Fruit fly (Drosophila melanogaster) whole organism, wandering third instar larva: ENCODE measurements around the gene CG14074.

ENCODE experiments used
- Hr83 ChIP-seq: fragments of 200-300 bp; sonication (Bioruptor generic); optimal IDR thresholded peaks from 2 replicates; lab custom pipeline; 2016; ENCODE audit warnings: missing biosample characterization, mild to moderate bottlenecking, missing genetic modification characterization, moderate library complexity; ENCODE audit not compliant: poor library complexity, severe bottlenecking
- Myc ChIP-seq: fragments of >200 bp; optimal IDR thresholded peaks from 2 replicates; lab custom pipeline; 2017
- N ChIP-seq: fragments of >200 bp; optimal IDR thresholded peaks from 2 replicates; lab custom pipeline; 2018; ENCODE audit warnings: missing biosample characterization, missing external identifiers, missing genetic modification characterization
- Vsx2 ChIP-seq: fragments of 200-300, 225-300 bp; sonication (Bioruptor generic); optimal IDR thresholded peaks from 2 replicates; lab custom pipeline; 2018; ENCODE audit warnings: missing biosample characterization, missing genetic modification characterization; ENCODE audit not compliant: partially characterized antibody
- ey ChIP-seq: fragments of 200-800 bp; sonication (Bioruptor generic); optimal IDR thresholded peaks from 2 replicates; lab custom pipeline; 2016; ENCODE audit warnings: missing biosample characterization, missing genetic modification characterization
- fru ChIP-seq: fragments of 200-800 bp; sonication (Bioruptor generic); optimal IDR thresholded peaks from 3 replicates; lab custom pipeline; 2016; ENCODE audit warnings: missing biosample characterization, mild to moderate bottlenecking, missing genetic modification characterization
- h ChIP-seq: fragments of 200-800 bp; sonication (Bioruptor generic); optimal IDR thresholded peaks from 3 replicates; lab custom pipeline; 2016; ENCODE audit warnings: missing biosample characterization, mild to moderate bottlenecking, missing genetic modification characterization
- jim ChIP-seq: fragments of 175-275, 200-325 bp; sonication (Bioruptor generic); optimal IDR thresholded peaks from 2 replicates; lab custom pipeline; 2016; ENCODE audit warnings: missing biosample characterization, mild to moderate bottlenecking, missing genetic modification characterization
- sage ChIP-seq: fragments of 200-800 bp; sonication (Bioruptor generic); optimal IDR thresholded peaks from 2 replicates; lab custom pipeline; 2016; ENCODE audit warnings: missing biosample characterization, mild to moderate bottlenecking, missing genetic modification characterization
- sv ChIP-seq: fragments of 200-800 bp; sonication (Bioruptor generic); optimal IDR thresholded peaks from 3 replicates; lab custom pipeline; 2016; ENCODE audit warnings: missing biosample characterization, missing genetic modification characterization
- usp ChIP-seq: fragments of >200 bp; optimal IDR thresholded peaks from 2 replicates; lab custom pipeline; 2017; ENCODE audit warnings: missing biosample characterization, missing genetic modification characterization
- woc ChIP-seq: sonication (Bioruptor generic); optimal IDR thresholded peaks from 2 replicates; lab custom pipeline; 2016; ENCODE audit warnings: missing biosample characterization, mild to moderate bottlenecking, missing genetic modification characterization

- TF ChIP-seq h (GFP tag; lab: Kevin White, UChicago) (no peak), sage (no peak), sv (no peak), N (GFP tag; lab: Kevin White, UChicago) (no peak), usp (GFP tag; lab: Kevin White, UChicago) (no peak), Vsx2 (GFP tag; lab: Kevin White, UChicago) (no peak), Hr83 (GFP tag; lab: Kevin White, UChicago) (no peak), jim (GFP tag; lab: Kevin White, UChicago) (no peak), ey (GFP tag; lab: Kevin White, UChicago) (no peak), fru (GFP tag; lab: Kevin White, UChicago) (no peak), Myc (no peak), woc (GFP tag; lab: Kevin White, UChicago) (no peak)
These were observed 5.6 kb upstream of the CG14074 start for dm6 chr3L:18860467-18860866.
